Worm (Caenorhabditis elegans): ENCODE data around the gene zfp-2.

The zfp-2 gene

DNA sequence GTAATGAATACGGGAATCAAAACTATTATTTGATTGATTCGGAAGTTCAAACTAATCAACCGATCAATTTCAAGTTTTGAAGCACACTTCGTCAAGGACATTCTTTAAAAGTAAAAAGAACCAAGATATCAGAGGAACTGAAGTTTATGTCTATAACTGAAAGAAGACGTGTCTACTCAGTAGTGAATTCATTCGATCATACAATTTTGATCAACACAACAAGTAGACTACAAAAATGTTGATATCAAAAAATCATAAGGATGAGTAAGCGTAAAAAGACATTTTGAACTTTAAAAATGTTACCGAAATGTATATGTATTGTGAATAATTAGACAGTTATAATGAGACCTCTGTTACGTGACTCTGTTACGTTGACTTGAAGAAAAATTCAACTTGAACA lies 14.7 kb upstream of the zfp-2 start, which contains the start of gene sra-4:
Gene sra-4, minus strand, starts transcription at position 101 of the 400 bp plus-strand sequence.
- no peak for TF ChIP-seq tbx-2 (tag; optimal IDR thresholded peaks at IDR 0.05)
- TF ChIP-seq elt-4 (tag; optimal IDR thresholded peaks at IDR 0.05): no peak
- no peak for TF ChIP-seq ceh-19 (GFP tag; optimal IDR thresholded peaks at IDR 0.05)
- no peak for TF ChIP-seq nhr-232 (tag; optimal IDR thresholded peaks at IDR 0.05)
- no peak for TF ChIP-seq ceh-22 (tag; optimal IDR thresholded peaks at IDR 0.05)
- no peak for TF ChIP-seq ceh-48 (tag; optimal IDR thresholded peaks at IDR 0.05)
- TF ChIP-seq unc-3 (GFP tag; conservative IDR thresholded peaks at IDR 0.05): no peak
- TF ChIP-seq unc-3 (tag; optimal IDR thresholded peaks at IDR 0.05): no peak
- no peak for TF ChIP-seq madf-2 (tag; optimal IDR thresholded peaks at IDR 0.05)
- no peak for TF ChIP-seq hlh-8 (tag; optimal IDR thresholded peaks at IDR 0.05)

DNA sequence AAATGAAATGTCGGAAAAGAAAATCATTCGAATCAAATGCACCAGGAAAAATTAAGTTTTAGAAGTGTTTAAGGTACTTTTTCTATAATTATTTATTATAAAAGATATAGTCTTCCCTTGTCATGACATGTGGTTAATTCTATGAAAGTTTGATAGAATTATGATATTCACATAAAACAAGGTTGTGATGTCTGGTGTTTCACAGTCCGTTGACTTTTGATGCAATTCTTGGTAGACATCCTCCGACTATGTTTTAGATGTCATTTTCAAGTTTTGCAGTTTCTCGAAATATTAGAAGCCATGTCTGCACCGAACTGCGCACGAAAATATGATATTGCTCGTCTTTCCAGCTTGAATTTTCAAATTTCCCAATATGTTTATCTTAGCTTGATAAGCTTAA lies 13.1 kb upstream of the zfp-2 start, which contains the start of gene sra-7:
Gene sra-7, plus strand, starts transcription at position 301 of the 400 bp plus-strand sequence.
- TF ChIP-seq pag-3 (tag; optimal IDR thresholded peaks at IDR 0.05; ENCODE audit: borderline replicate concordance): no peak
- no peak for TF ChIP-seq ceh-18 (tag; optimal IDR thresholded peaks at IDR 0.05)
- no peak for TF ChIP-seq rnt-1 (tag; optimal IDR thresholded peaks at IDR 0.05)
- TF ChIP-seq hlh-15 (tag; optimal IDR thresholded peaks at IDR 0.05): no peak
- TF ChIP-seq unc-3 (GFP tag; conservative IDR thresholded peaks at IDR 0.05): no peak
- no peak for TF ChIP-seq unc-3 (tag; optimal IDR thresholded peaks at IDR 0.05)
- TF ChIP-seq sdc-2 (tag; optimal IDR thresholded peaks at IDR 0.05): no peak
- TF ChIP-seq pha-2 (tag; optimal IDR thresholded peaks at IDR 0.05): no peak
- no peak for TF ChIP-seq hlh-30 (tag; optimal IDR thresholded peaks at IDR 0.05; ENCODE audit: insufficient read depth)
- TF ChIP-seq K09A11.1 (tag; optimal IDR thresholded peaks at IDR 0.05; ENCODE audit: insufficient read depth): no peak
- no peak for TF ChIP-seq C08G9.2 (tag; optimal IDR thresholded peaks at IDR 0.05)
- no peak for TF ChIP-seq odd-2 (tag; optimal IDR thresholded peaks at IDR 0.05)
- TF ChIP-seq gmeb-2 (tag; optimal IDR thresholded peaks at IDR 0.05): no peak
- no peak for TF ChIP-seq pax-1 (tag; optimal IDR thresholded peaks at IDR 0.05)
- TF ChIP-seq lim-6 (tag; optimal IDR thresholded peaks at IDR 0.05): no peak
- TF ChIP-seq ceh-34 (tag; optimal IDR thresholded peaks at IDR 0.05): no peak
- no peak for TF ChIP-seq nhr-11 (tag; optimal IDR thresholded peaks at IDR 0.05)
- TF ChIP-seq lin-11 (tag; optimal IDR thresholded peaks at IDR 0.05): no peak
- TF ChIP-seq npax-4 (tag; optimal IDR thresholded peaks at IDR 0.05): no peak
- TF ChIP-seq ceh-24 (tag; optimal IDR thresholded peaks at IDR 0.05): no peak

DNA sequence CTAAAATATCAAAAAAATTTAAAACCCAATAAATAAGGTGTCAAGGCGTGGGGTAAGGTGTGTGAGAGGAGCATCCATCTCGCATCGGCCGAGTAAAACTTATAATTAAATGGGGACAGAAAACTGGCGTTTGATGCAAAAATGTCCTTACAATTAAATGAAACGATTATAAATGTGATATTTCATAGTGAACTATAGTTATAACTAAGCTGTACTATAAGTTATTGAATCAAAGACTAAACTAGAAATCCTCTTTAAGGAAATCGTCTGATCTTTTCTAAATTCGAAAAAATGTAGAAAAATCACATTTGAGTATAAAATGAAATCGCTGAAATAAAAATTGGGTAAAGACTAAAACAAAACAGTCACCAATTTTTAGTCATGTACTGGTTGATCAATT lies 6.7 kb upstream of the zfp-2 start, which contains the start of gene sra-6:
Gene sra-6, minus strand, starts transcription at position 101 of the 400 bp plus-strand sequence.
- TF ChIP-seq nfya-1 (tag; optimal IDR thresholded peaks at IDR 0.05): no peak
- TF ChIP-seq F13H6.1 (tag; optimal IDR thresholded peaks at IDR 0.05): no peak
- no peak for TF ChIP-seq ceh-18 (tag; optimal IDR thresholded peaks at IDR 0.05)
- TF ChIP-seq ref-2 (tag; optimal IDR thresholded peaks at IDR 0.05): no peak
- no peak for TF ChIP-seq madf-2 (tag; optimal IDR thresholded peaks at IDR 0.05)
- TF ChIP-seq tbx-7 (tag; optimal IDR thresholded peaks at IDR 0.05): no peak
- no peak for TF ChIP-seq pag-3 (tag; optimal IDR thresholded peaks at IDR 0.05; ENCODE audit: borderline replicate concordance)
- no peak for TF ChIP-seq eyg-1 (tag; optimal IDR thresholded peaks at IDR 0.05)
- no peak for TF ChIP-seq ahr-1 (tag; optimal IDR thresholded peaks at IDR 0.05)
- TF ChIP-seq ceh-19 (GFP tag; optimal IDR thresholded peaks at IDR 0.05): no peak
- no peak for TF ChIP-seq gmeb-2 (tag; optimal IDR thresholded peaks at IDR 0.05)
- TF ChIP-seq unc-42 (tag; optimal IDR thresholded peaks at IDR 0.05): no peak
- TF ChIP-seq unc-3 (GFP tag; conservative IDR thresholded peaks at IDR 0.05): no peak
- no peak for TF ChIP-seq unc-3 (tag; optimal IDR thresholded peaks at IDR 0.05)
- TF ChIP-seq tbx-2 (tag; optimal IDR thresholded peaks at IDR 0.05): no peak
- no peak for TF ChIP-seq ceh-22 (tag; optimal IDR thresholded peaks at IDR 0.05)
- TF ChIP-seq pax-1 (tag; optimal IDR thresholded peaks at IDR 0.05): no peak
- no peak for TF ChIP-seq C08G9.2 (tag; optimal IDR thresholded peaks at IDR 0.05)
- no peak for TF ChIP-seq che-1 (tag; optimal IDR thresholded peaks at IDR 0.05)

DNA sequence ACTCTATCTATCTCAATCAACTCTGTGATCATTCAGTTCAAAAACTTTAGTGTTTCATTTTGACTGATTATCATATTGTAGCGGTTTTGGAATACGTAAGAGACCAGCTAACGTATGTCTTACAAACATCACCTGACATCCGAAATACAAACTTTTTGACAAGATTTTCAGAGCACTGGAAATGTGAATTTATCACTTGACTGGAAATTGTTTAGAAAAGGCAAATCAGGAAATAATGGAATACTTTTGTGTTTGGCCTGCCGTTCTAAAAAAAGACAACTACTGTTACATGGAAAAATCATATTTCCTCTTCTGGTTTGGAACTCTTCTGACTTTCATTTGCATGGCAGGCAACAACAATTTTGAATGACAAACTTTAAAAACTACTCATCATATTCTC lies 5.9 kb upstream of the zfp-2 start, which contains the start of gene F35H8.12:
Gene F35H8.12, plus strand, starts transcription at position 301 of the 400 bp plus-strand sequence.
- TF ChIP-seq unc-42 (tag; optimal IDR thresholded peaks at IDR 0.05): no peak
- no peak for TF ChIP-seq hlh-30 (tag; optimal IDR thresholded peaks at IDR 0.05; ENCODE audit: insufficient read depth)
- no peak for TF ChIP-seq ahr-1 (tag; optimal IDR thresholded peaks at IDR 0.05)
- TF ChIP-seq lim-6 (tag; optimal IDR thresholded peaks at IDR 0.05): no peak
- TF ChIP-seq fkh-6 (tag; optimal IDR thresholded peaks at IDR 0.05): no peak
- no peak for TF ChIP-seq mec-3 (tag; optimal IDR thresholded peaks at IDR 0.05; ENCODE audit: borderline replicate concordance)
- TF ChIP-seq nhr-232 (tag; optimal IDR thresholded peaks at IDR 0.05): no peak
- no peak for TF ChIP-seq ets-4 (tag; optimal IDR thresholded peaks at IDR 0.05)
- TF ChIP-seq pat-9 (tag; optimal IDR thresholded peaks at IDR 0.05): no peak
- no peak for TF ChIP-seq hlh-6 (tag; optimal IDR thresholded peaks at IDR 0.05)
- no peak for TF ChIP-seq hlh-13 (GFP tag; optimal IDR thresholded peaks at IDR 0.05)
- TF ChIP-seq dve-1 (tag; optimal IDR thresholded peaks at IDR 0.05): no peak
- TF ChIP-seq pag-3 (tag; optimal IDR thresholded peaks at IDR 0.05; ENCODE audit: borderline replicate concordance): no peak
- TF ChIP-seq ama-1 (optimal IDR thresholded peaks at IDR 0.05): no peak
- TF ChIP-seq ceh-24 (tag; optimal IDR thresholded peaks at IDR 0.05): no peak
- no peak for TF ChIP-seq che-1 (tag; optimal IDR thresholded peaks at IDR 0.05)
